Worm (Caenorhabditis elegans) whole organism, mixed stage, embryonic: Measurements from ENCODE around the gene gst-42.

Experiments
- sem-2 ChIP-seq: fragments of 200-800 bp; sonication (Bioruptor generic); optimal IDR thresholded peaks from 2 replicates; lab custom pipeline; 2018; ENCODE audit warnings: mild to moderate bottlenecking, missing genetic modification characterization, missing compliant biosample characterization
- zip-8 ChIP-seq: fragments of 150-350 bp; optimal IDR thresholded peaks from 2 replicates; lab custom pipeline; 2014; ENCODE audit warnings: missing biosample characterization, missing genetic modification characterization

ce11 chrX:11765860-11766259 is 38.1 kb upstream of the gst-42 start:
- no peak for TF ChIP-seq sem-2 (GFP tag; lab: Kevin White, UChicago)
- no peak for TF ChIP-seq zip-8 (tag; lab: Kevin White, UChicago)
